Worm (Caenorhabditis elegans) whole organism, L4/young adult: ENCODE results near the gene Y54G11A.7.
A peak's percentile ranks its signal among the peaks of the same experiment; 100 is the strongest.
"Not testable (repeated sequence)": the region's sequence is repeated elsewhere in the genome, so short reads cannot be mapped to it uniquely, and the experiment has no call there.

ENCODE experiments used
- W03F9.2 ChIP-seq: fragments of 150-350 bp; optimal IDR thresholded peaks from 2 replicates; lab custom pipeline; 2014; ENCODE audit warnings: missing biosample characterization, missing genetic modification characterization
- dao-5 ChIP-seq: sonication (generic microtip); optimal IDR thresholded peaks from 2 replicates; lab custom pipeline; 2016; ENCODE audit warnings: missing genotype, missing genetic modification characterization, moderate library complexity, missing compliant biosample characterization
- him-1 ChIP-seq: sonication (generic microtip); optimal IDR thresholded peaks from 2 replicates; lab custom pipeline; 2016; ENCODE audit warnings: missing genotype, missing genetic modification reagents, missing genetic modification characterization, missing compliant biosample characterization

The Y54G11A.7 gene

ce11 chrII:14288968-14289367, 8.1 kb upstream of the Y54G11A.7 start, which contains the start of gene srh-42:
TSS of gene srh-42 (minus strand) at chrII:14289068.
- no peak for TF ChIP-seq him-1 (tag; lab: Kevin White, UChicago)

- TF ChIP-seq W03F9.2 (tag; lab: Kevin White, UChicago), result no peak
- TF ChIP-seq dao-5, result no peak
- no peak for TF ChIP-seq him-1 (tag; lab: Kevin White, UChicago)
These were observed 6.3 kb upstream of the Y54G11A.7 start for ce11 chrII:14290846-14291245.

ce11 chrII:14292519-14292918, 4.6 kb upstream of the Y54G11A.7 start, which contains the start of gene Y54G11A.4:
TSS of gene Y54G11A.4 (plus strand) at chrII:14292819.
- TF ChIP-seq him-1 (tag; lab: Kevin White, UChicago) (no peak), dao-5 (no peak), W03F9.2 (tag; lab: Kevin White, UChicago) (no peak)

ce11 chrII:14294390-14294789, 2.7 kb upstream of the Y54G11A.7 start:
- TF ChIP-seq him-1 (tag; lab: Kevin White, UChicago) (no peak), W03F9.2 (tag; lab: Kevin White, UChicago) (no peak), dao-5 (no peak)

- TF ChIP-seq him-1 (tag; lab: Kevin White, UChicago) (no peak), W03F9.2 (tag; lab: Kevin White, UChicago) (peak; percentile 47), dao-5 (no peak)
These were observed 785 bp upstream of the Y54G11A.7 start for ce11 chrII:14296320-14296719.

ce11 chrII:14299254-14299759, 2.2 kb downstream of the Y54G11A.7 start:
- no peak for TF ChIP-seq W03F9.2 (tag; lab: Kevin White, UChicago)
- no peak for TF ChIP-seq him-1 (tag; lab: Kevin White, UChicago)
- no peak for TF ChIP-seq dao-5

ce11 chrII:14301927-14302326, 4.8 kb downstream of the Y54G11A.7 start, which contains the start of gene ctl-2:
TSS of gene ctl-2 (minus strand) at chrII:14302027.
- not testable (repeated sequence) for TF ChIP-seq W03F9.2 (tag; lab: Kevin White, UChicago); dao-5; him-1 (tag; lab: Kevin White, UChicago)

- not testable (repeated sequence) for TF ChIP-seq W03F9.2 (tag; lab: Kevin White, UChicago); dao-5; him-1 (tag; lab: Kevin White, UChicago)
These were observed 9.1 kb downstream of the Y54G11A.7 start, which contains the start of gene ctl-1 for ce11 chrII:14306160-14306559. TSS of gene ctl-1 (minus strand) at chrII:14306260.

ce11 chrII:14310729-14311388, 13.8 kb downstream of the Y54G11A.7 start, which contains the start of gene ctl-3:
TSS of gene ctl-3 (minus strand) at chrII:14310779.
- TF ChIP-seq W03F9.2 (tag; lab: Kevin White, UChicago) (no peak), him-1 (tag; lab: Kevin White, UChicago) (no peak), dao-5 (no peak)

ce11 chrII:14311537-14311936, 14.4 kb downstream of the Y54G11A.7 start:
- no peak for TF ChIP-seq dao-5
- TF ChIP-seq W03F9.2 (tag; lab: Kevin White, UChicago), result no peak
- no peak for TF ChIP-seq him-1 (tag; lab: Kevin White, UChicago)

ce11 chrII:14312182-14312581, 15.1 kb downstream of the Y54G11A.7 start:
- TF ChIP-seq him-1 (tag; lab: Kevin White, UChicago) (no peak), dao-5 (no peak), W03F9.2 (tag; lab: Kevin White, UChicago) (no peak)

- TF ChIP-seq W03F9.2 (tag; lab: Kevin White, UChicago) (no peak), him-1 (tag; lab: Kevin White, UChicago) (no peak), dao-5 (no peak)
These were observed 20.9 kb downstream of the Y54G11A.7 start, which contains the start of gene Y54G11A.14 for ce11 chrII:14318027-14318426. TSS of gene Y54G11A.14 (plus strand) at chrII:14318158.

- no peak for TF ChIP-seq dao-5
- TF ChIP-seq him-1 (tag; lab: Kevin White, UChicago), result no peak
- TF ChIP-seq W03F9.2 (tag; lab: Kevin White, UChicago), result no peak
These were observed 22.1 kb downstream of the Y54G11A.7 start for ce11 chrII:14319227-14319626.

ce11 chrII:14321225-14321624, 24.1 kb downstream of the Y54G11A.7 start:
- no peak for TF ChIP-seq dao-5
- no peak for TF ChIP-seq him-1 (tag; lab: Kevin White, UChicago)
- no peak for TF ChIP-seq W03F9.2 (tag; lab: Kevin White, UChicago)
